Fruit fly (Drosophila melanogaster) whole organism, adult: Measurements from ENCODE around the gene CG31219.
A peak's percentile ranks its signal among the peaks of the same experiment; 100 is the strongest.

Experiments used
- CG11617 ChIP-seq: fragments of 200-800 bp; sonication (Bioruptor generic); optimal IDR thresholded peaks from 2 replicates; lab custom pipeline; 2017; ENCODE audit warnings: mild to moderate bottlenecking, missing biosample characterization, missing genetic modification reagents, missing genetic modification characterization
- CG1620 ChIP-seq: fragments of 200-800 bp; sonication (Bioruptor generic); optimal IDR thresholded peaks from 2 replicates; lab custom pipeline; 2016; ENCODE audit warnings: missing biosample characterization, missing genetic modification characterization
- CG33017 ChIP-seq: fragments of 200-800 bp; sonication (Bioruptor generic); optimal IDR thresholded peaks from 2 replicates; lab custom pipeline; 2018; ENCODE audit warnings: missing biosample characterization, mild to moderate bottlenecking, missing genetic modification characterization, moderate library complexity
- CG7045 ChIP-seq: fragments of 200-800 bp; sonication (Bioruptor generic); optimal IDR thresholded peaks from 2 replicates; lab custom pipeline; 2017; ENCODE audit warnings: missing biosample characterization, mild to moderate bottlenecking, missing genetic modification characterization
- CG7101 ChIP-seq: fragments of 200-800 bp; sonication (Bioruptor generic); optimal IDR thresholded peaks from 2 replicates; lab custom pipeline; 2018; ENCODE audit warnings: missing biosample characterization, mild to moderate bottlenecking, missing genetic modification characterization, moderate library complexity
- Clk ChIP-seq: fragments of 200-800 bp; sonication (Bioruptor generic); optimal IDR thresholded peaks from 2 replicates; lab custom pipeline; 2017; ENCODE audit warnings: missing biosample characterization, missing genetic modification characterization
- Crg-1 ChIP-seq: fragments of 200-800 bp; sonication (Bioruptor generic); optimal IDR thresholded peaks from 2 replicates; lab custom pipeline; 2016; ENCODE audit warnings: missing biosample characterization, missing genetic modification characterization
- Hr96 ChIP-seq: fragments of 200-800 bp; sonication (Bioruptor generic); optimal IDR thresholded peaks from 2 replicates; lab custom pipeline; 2016; ENCODE audit warnings: missing biosample characterization, missing genetic modification characterization
- bab1 ChIP-seq: fragments of 200-800 bp; sonication (Bioruptor generic); optimal IDR thresholded peaks from 3 replicates; lab custom pipeline; 2019; ENCODE audit warnings: missing biosample characterization, mild to moderate bottlenecking, missing genetic modification characterization, moderate library complexity
- kay ChIP-seq: fragments of 200-800 bp; sonication (Bioruptor generic); peaks from one replicate; lab custom pipeline; 2016; ENCODE audit warnings: missing biosample characterization, missing genetic modification characterization, borderline replicate concordance
- pad ChIP-seq: fragments of 200-800 bp; sonication (Bioruptor generic); optimal IDR thresholded peaks from 3 replicates; lab custom pipeline; 2017; ENCODE audit warnings: missing biosample characterization, missing genetic modification characterization, mild to moderate bottlenecking, moderate library complexity, missing genetic modification reagents
- tj ChIP-seq: fragments of 200-800 bp; sonication (Bioruptor generic); optimal IDR thresholded peaks from 3 replicates; lab custom pipeline; 2017; ENCODE audit warnings: missing biosample characterization, mild to moderate bottlenecking, missing genetic modification characterization, moderate library complexity
- toe ChIP-seq: fragments of 200-800 bp; sonication (Bioruptor generic); optimal IDR thresholded peaks from 2 replicates; lab custom pipeline; 2016; ENCODE audit warnings: missing biosample characterization, missing genetic modification characterization

DNA sequence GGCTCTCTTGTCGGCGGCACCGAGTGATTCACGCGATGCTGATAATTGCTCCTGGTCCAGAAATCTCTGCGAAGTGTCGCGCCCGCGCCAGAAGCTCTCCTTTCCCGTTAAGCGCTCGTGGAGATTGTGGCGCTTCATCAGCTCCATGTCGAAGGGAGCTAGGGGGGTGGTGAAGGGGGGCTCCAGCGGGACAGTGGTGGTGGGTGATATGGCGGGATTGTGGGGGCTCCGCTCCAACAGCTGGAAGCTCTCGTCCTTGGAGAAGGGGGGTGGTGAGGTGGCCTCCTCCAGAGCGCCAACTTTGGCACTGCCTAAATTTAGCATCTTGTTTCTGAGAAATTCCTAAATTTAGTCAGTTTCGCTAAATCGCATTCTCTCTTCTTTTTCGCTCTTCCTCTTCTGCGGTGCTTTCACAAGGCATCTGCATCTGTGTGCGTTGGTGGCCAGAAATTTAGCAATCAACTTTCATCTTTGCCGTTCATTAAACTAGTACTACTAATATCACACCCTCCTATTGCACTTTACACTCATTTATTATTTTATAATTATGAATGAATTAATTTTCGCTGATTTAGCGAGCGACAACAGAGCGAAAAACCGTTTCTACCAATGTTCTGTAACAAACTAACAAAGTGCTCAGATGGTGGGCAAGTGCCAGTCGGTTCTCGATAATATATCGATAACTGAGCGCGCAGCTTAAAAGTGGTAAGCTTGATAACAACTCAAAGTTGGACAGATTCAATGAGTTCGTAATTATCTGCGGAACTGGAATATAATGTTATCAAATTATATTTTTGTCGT lies 8.5 kb upstream of the CG31219 start, which contains the start of gene subdued:
- TF ChIP-seq tj (no peak), CG7045 (no peak), Clk (no peak), kay (GFP tag; lab: Kevin White, UChicago) (no peak), CG1620 (GFP tag; lab: Kevin White, UChicago) (no peak), bab1 (GFP tag; lab: Kevin White, UChicago) (no peak), CG7101 (tag; lab: Kevin White, UChicago) (no peak), pad (GFP tag; lab: Kevin White, UChicago) (no peak), CG33017 (tag; lab: Kevin White, UChicago) (no peak), Hr96 (GFP tag; lab: Kevin White, UChicago) (peak; percentile 18), Crg-1 (GFP tag; lab: Kevin White, UChicago) (no peak), CG11617 (GFP tag; lab: Kevin White, UChicago) (no peak), toe (no peak)
